Fruit fly (Drosophila melanogaster): Measurements from ENCODE around the gene ATPsyngamma.

The ATPsyngamma gene

DNA sequence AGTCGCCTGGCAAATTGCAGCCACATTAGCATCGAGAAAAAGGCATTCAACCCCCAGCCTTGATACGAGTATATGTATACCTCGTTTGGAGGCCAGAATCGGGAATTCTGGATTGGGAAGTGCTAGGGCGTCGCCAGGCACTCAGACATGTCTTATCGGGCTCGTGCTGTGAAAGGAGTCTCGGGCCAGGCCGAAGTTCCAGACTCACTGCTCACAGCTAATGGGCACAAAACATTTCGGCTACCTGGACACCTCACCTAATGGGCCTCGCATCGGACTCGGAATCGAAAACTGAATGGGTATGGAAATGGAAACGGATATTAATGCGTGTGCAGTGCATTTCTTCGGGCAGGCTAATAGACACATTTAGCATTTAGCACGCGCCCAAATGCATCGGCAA is 22.0 kb upstream of the ATPsyngamma start:
- TF ChIP-seq psq (optimal IDR thresholded peaks at IDR 0.05) (no peak), Myc (optimal IDR thresholded peaks at IDR 0.05) (no peak), h (optimal IDR thresholded peaks at IDR 0.05) (no peak), insv (optimal IDR thresholded peaks at IDR 0.05) (no peak)

DNA sequence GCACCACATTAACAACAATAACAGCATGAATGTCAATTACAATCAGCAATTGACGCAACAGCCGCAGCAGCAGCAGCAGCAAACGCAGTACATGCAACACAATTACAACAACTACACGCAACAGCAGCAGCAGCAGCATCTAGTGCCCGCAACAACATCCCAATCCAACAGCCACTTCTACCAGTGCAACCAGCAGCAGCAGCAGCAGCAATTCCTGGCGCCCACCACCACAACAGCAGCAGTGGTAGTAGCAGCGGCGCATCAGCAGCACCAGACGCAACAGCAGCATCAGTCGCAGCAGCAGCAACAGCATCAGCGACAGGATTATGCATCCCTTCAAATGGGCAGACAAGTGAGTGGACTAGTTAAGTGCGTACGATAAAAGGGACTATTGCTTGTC is 18.3 kb upstream of the ATPsyngamma start:
- no peak for TF ChIP-seq ttk (optimal IDR thresholded peaks at IDR 0.05)
- TF ChIP-seq insv (optimal IDR thresholded peaks at IDR 0.05), result no peak
- TF ChIP-seq psq (optimal IDR thresholded peaks at IDR 0.05), result no peak
- TF ChIP-seq h (optimal IDR thresholded peaks at IDR 0.05), result no peak
- no peak for TF ChIP-seq Myc (optimal IDR thresholded peaks at IDR 0.05)
- no peak for TF ChIP-seq Sin3A (optimal IDR thresholded peaks at IDR 0.05)

DNA sequence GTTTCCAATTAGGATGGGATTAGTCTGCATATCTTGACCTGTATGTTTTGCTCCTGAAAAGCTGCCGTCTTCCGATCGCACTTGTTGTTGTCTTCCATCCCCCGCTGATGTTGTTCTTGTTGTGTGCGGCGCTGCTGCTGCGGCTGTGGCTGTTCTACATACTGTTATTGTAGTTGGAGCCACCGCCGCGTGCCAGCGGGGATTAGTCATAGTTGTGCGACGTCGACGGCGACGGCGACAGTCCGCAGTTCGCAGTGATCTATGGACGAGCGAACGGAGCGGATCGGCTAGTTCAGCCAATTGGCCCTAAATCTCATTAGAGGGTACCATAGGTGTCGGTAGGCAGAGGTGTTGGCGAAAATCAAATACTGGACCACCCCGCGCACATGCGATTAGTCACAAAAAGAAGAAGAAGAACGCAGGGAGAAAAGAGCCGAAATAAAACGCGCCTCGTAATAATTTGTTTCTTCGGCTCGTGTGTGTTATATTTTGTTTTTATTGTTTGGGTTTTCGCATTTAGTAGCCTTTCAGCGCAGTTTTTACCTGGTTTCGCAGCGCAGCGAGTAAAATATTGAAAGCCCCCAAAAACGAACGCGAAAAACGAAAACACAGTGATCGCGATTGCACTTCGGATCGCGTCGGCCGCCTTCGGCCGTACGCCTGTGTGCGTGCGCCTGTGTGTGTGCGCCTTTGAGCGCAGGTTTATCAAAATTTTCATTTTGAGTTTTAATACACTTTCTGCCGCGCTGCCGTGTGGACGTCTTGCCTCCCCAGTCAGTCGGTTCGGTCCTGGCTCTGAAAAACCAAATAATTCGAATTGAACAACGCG is 16.5 kb upstream of the ATPsyngamma start, which contains the start of gene kay:
Gene kay, plus strand, starts transcription at position 729 of the 829 bp plus-strand sequence.
- TF ChIP-seq Myc (optimal IDR thresholded peaks at IDR 0.05) (no peak), ttk (optimal IDR thresholded peaks at IDR 0.05) (no peak), h (optimal IDR thresholded peaks at IDR 0.05) (no peak), psq (optimal IDR thresholded peaks at IDR 0.05) (no peak), Sin3A (optimal IDR thresholded peaks at IDR 0.05) (no peak), insv (optimal IDR thresholded peaks at IDR 0.05) (no peak)

DNA sequence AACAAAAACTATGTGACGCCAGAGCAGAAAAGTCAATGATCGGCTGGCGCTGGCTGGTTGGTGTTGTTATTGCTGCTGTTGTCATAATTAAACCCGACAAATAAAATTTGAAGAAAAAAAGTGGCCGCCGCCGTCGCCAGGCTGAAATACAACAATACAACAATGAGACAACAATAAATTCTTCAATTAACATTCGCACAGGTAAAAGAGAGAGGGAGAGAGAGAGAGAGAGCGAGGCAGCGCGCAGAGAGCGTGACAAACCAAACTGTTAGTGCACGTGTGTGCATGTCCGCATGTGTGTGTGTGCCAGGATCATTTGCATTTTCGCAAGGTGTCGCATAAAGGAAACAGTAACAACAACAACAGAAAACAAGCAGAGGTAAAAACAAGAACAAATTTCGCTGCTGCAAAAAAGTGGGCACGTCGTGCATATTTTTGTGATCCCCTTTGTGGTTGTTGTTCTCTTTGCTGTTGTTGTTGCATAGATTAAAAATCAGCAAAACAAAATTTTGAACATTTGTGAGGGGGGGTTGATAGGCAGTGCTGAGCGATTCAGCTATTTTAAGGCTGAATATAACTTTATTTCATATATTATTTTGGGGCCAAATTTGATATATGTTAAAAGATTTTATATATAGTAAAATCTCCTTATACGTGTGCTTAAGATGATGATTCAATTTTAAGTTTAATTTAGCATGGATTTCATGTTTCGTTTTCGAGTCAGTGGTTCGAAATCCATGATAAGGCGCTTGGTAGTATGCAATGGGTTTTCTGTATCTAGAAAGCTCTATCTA is 15.5 kb upstream of the ATPsyngamma start:
- TF ChIP-seq ttk (optimal IDR thresholded peaks at IDR 0.05), result no peak
- TF ChIP-seq insv (optimal IDR thresholded peaks at IDR 0.05), result no peak
- TF ChIP-seq Myc (optimal IDR thresholded peaks at IDR 0.05), result no peak
- no peak for TF ChIP-seq Sin3A (optimal IDR thresholded peaks at IDR 0.05)
- TF ChIP-seq h (optimal IDR thresholded peaks at IDR 0.05), result no peak
- TF ChIP-seq psq (optimal IDR thresholded peaks at IDR 0.05), result no peak

DNA sequence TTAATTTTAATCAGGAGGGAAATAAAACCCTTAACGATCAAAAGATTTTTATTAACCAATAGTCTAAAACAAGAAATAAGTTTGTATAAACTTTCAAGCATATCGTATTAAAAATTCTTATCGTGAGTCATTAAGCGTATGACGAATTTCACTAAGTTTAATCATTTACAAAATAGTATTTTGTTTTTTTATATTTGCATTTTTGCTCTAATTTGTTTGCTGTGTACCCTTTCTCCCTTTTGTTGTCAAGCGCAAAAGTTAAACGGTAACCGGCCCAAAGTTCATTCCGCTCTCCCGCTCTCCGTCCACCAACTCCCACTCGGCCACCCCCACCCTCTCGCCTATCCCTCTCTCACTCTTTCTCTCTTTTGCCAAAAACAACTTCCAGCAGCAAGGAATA is 14.8 kb upstream of the ATPsyngamma start:
- TF ChIP-seq insv (optimal IDR thresholded peaks at IDR 0.05), result no peak
- TF ChIP-seq ttk (optimal IDR thresholded peaks at IDR 0.05), result no peak
- TF ChIP-seq Sin3A (optimal IDR thresholded peaks at IDR 0.05), result no peak
- no peak for TF ChIP-seq Myc (optimal IDR thresholded peaks at IDR 0.05)
- TF ChIP-seq h (optimal IDR thresholded peaks at IDR 0.05), result no peak
- TF ChIP-seq psq (optimal IDR thresholded peaks at IDR 0.05), result no peak

DNA sequence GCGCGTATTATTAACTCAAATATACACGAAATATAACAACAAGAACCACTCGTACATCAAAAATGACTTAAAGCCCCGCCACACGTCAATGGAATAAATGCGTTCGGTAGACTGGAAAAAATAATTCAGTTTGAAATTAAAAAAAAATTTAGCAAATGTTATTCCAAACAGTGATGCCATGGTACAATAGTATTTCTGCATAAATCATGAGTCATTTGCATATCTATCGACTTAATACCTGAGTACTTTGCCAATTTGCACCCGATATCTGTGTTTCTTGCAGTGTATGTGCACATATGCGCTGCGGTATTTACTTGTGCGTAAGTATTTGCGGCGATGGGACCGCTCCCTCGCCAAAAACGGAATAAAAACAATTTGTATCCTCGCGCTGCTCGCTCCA is 14.2 kb upstream of the ATPsyngamma start:
- TF ChIP-seq insv (optimal IDR thresholded peaks at IDR 0.05), result no peak
- TF ChIP-seq Sin3A (optimal IDR thresholded peaks at IDR 0.05), result no peak
- no peak for TF ChIP-seq psq (optimal IDR thresholded peaks at IDR 0.05)
- TF ChIP-seq ttk (optimal IDR thresholded peaks at IDR 0.05), result no peak
- no peak for TF ChIP-seq Myc (optimal IDR thresholded peaks at IDR 0.05)
- TF ChIP-seq h (optimal IDR thresholded peaks at IDR 0.05), result no peak

DNA sequence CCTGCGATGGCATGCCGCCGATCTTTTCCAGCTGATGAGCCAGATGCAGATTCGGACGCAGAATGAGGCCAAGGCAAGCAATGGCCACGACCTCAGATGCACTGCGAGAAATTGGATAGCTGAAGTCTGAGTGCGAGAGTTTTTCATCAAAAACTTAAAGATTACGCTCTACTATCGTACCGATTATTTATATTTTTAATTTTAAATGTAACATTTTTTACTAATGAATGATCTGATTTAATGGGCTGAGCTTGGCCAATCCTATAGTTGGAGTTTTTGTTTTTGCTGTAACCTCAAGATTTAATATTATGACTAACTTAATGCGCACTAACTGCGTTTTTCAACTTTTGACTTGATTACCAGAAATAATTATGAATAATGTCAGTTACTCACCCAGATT is 13.3 kb upstream of the ATPsyngamma start:
- TF ChIP-seq Sin3A (optimal IDR thresholded peaks at IDR 0.05), result no peak
- no peak for TF ChIP-seq ttk (optimal IDR thresholded peaks at IDR 0.05)
- TF ChIP-seq Myc (optimal IDR thresholded peaks at IDR 0.05), result no peak
- TF ChIP-seq h (optimal IDR thresholded peaks at IDR 0.05), result no peak

DNA sequence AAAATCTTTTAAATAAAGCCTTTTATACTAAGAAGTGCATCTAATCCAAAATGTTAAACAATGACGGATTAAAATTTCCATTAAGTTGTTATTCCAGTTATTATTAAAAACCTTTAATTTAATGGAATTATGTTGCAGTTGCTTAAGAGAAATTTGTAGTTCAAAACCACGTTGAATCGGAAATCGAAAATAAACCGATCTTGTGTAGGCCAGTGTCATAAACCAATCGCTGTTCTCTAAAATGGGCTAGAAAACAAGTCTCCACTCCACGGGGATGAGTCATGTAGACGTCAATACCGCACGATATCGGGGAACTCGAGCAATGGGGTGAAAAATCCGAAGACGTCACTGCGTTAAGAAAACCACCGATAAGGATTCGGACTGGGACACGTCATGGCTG is 12.6 kb upstream of the ATPsyngamma start:
- TF ChIP-seq Myc (optimal IDR thresholded peaks at IDR 0.05), result no peak

DNA sequence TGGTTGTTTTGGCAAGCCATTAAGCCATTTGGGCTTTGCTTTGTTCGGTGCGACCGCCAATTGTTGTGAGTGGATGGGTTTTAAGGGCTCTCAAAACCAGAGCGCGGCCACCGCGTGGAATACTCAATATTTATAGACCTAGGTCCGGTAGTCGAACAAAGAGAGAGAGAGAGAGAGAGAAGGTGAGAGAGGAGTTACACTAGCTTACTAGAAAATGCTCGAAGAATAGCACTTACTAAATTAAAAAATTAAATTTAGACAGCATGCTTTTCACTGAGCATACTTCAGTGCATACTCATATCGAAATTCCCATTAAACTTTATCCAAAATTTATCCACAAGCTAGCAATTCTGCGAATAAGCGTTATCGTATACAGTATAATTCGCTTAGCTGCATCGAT is 11.1 kb upstream of the ATPsyngamma start:
- no peak for TF ChIP-seq h (optimal IDR thresholded peaks at IDR 0.05)
- no peak for TF ChIP-seq insv (optimal IDR thresholded peaks at IDR 0.05)
- no peak for TF ChIP-seq psq (optimal IDR thresholded peaks at IDR 0.05)
- no peak for TF ChIP-seq Myc (optimal IDR thresholded peaks at IDR 0.05)
- TF ChIP-seq Sin3A (optimal IDR thresholded peaks at IDR 0.05), result no peak
- no peak for TF ChIP-seq ttk (optimal IDR thresholded peaks at IDR 0.05)

DNA sequence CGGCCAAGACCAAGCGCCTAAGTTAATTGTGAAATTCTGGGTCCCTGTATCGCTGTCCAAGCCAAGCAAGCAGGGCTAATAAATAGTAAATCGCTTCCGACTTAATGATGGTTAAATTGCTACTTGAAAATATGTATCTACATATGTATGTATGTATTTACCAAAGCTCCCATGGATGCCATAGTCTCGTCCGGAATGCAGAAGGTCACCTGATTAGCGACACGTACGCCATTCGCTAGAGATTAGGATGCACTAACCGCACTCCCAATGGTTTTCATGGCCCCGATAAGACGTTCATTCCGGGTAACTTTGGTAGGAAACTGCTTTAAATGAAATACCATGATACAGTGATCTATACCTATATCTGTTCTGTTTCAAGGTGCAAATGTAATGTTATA is 9.8 kb upstream of the ATPsyngamma start:
- TF ChIP-seq ttk (optimal IDR thresholded peaks at IDR 0.05) (no peak), psq (optimal IDR thresholded peaks at IDR 0.05) (no peak), insv (optimal IDR thresholded peaks at IDR 0.05) (no peak), Myc (optimal IDR thresholded peaks at IDR 0.05) (no peak), h (optimal IDR thresholded peaks at IDR 0.05) (no peak), Sin3A (optimal IDR thresholded peaks at IDR 0.05) (no peak)

DNA sequence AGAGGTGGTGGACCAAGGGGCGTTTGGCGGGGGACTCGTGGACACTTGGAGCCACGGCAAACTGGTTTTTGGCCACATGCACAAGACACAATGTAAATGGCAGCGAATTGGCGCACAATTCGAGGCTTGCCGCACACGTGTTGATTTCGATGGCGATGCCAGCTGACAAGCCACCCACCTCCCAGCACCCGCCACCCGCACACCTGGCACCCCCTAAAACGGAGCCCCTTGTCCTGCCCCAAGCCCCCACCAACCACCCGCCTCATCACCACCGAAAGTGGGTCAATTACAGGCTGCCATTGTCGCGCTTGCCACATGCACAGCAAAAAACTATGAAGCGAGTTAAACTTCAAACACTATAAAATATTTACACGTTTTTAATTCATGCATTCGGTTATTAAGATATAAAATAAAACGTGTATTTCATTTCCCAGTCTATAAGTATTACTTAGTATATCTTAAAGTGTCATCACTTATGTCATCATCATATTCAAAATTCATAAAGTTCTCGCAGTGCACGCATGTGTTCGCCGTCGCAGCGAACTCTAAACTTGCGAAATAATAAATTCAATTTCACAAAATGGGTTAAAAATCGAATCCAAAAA is 9.3 kb upstream of the ATPsyngamma start:
- TF ChIP-seq psq (optimal IDR thresholded peaks at IDR 0.05), result no peak
- TF ChIP-seq Sin3A (optimal IDR thresholded peaks at IDR 0.05), result no peak
- TF ChIP-seq Myc (optimal IDR thresholded peaks at IDR 0.05), result no peak

DNA sequence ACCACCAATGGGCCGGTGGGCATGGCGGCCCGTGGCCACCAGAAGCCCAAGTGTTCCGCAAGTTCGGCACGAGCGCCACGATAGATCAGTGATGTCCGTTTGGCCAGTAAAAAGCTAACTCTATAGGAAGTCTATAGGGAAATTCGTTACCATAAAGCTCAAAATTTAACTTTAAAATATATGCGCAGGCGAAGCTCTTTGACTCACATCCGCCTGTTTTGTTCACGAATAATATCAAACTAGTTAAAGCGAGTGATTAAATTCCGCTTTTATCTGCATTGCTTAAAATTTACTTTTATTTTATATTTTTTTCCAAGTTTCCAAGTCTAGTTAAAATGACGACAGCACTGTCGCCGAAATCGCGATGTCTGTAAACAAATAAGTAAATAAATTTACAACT is 8.7 kb upstream of the ATPsyngamma start:
- no peak for TF ChIP-seq h (optimal IDR thresholded peaks at IDR 0.05)
- no peak for TF ChIP-seq Myc (optimal IDR thresholded peaks at IDR 0.05)
- TF ChIP-seq ttk (optimal IDR thresholded peaks at IDR 0.05), result no peak
- no peak for TF ChIP-seq psq (optimal IDR thresholded peaks at IDR 0.05)
- no peak for TF ChIP-seq Sin3A (optimal IDR thresholded peaks at IDR 0.05)
- no peak for TF ChIP-seq insv (optimal IDR thresholded peaks at IDR 0.05)
